Fruit fly (Drosophila melanogaster) whole organism, embryonic: ENCODE measurements around the gene MBD-like.
A peak's percentile ranks its signal among the peaks of the same experiment; 100 is the strongest.

Source experiments
- Antp ChIP-seq: fragments of 200-800 bp; sonication (Bioruptor generic); optimal IDR thresholded peaks from 3 replicates; lab custom pipeline; 2016; ENCODE audit warnings: missing biosample characterization, missing genetic modification characterization
- Asciz ChIP-seq: fragments of 200-800 bp; sonication (Bioruptor generic); optimal IDR thresholded peaks from 2 replicates; lab custom pipeline; 2017; ENCODE audit warnings: missing biosample characterization, mild to moderate bottlenecking, missing genetic modification characterization, missing genetic modification reagents
- B-H1 ChIP-seq: fragments of 200-800 bp; sonication (Bioruptor generic); IDR thresholded peaks from 3 replicates; pipeline ENCODE4 v1.3.6; 2022; ENCODE audit warnings: missing biosample characterization, missing genetic modification characterization
- CG10462 ChIP-seq: fragments of 200-800 bp; sonication (Bioruptor generic); optimal IDR thresholded peaks from 2 replicates; lab custom pipeline; 2016; ENCODE audit warnings: missing biosample characterization, missing genetic modification characterization
- CG11504 ChIP-seq: fragments of 200-800 bp; sonication (Bioruptor generic); optimal IDR thresholded peaks from 3 replicates; lab custom pipeline; 2019; ENCODE audit warnings: missing biosample characterization, mild to moderate bottlenecking, missing genetic modification characterization, moderate library complexity
- CG11696 ChIP-seq: fragments of 200-800 bp; sonication (Bioruptor generic); IDR thresholded peaks from 2 replicates; pipeline ENCODE4 v1.3.6; 2022; ENCODE audit warnings: missing biosample characterization, missing genetic modification characterization
- CG16813 ChIP-seq: fragments of 200-800 bp; sonication (Bioruptor generic); IDR thresholded peaks from 3 replicates; pipeline ENCODE4 v1.3.6; 2022; ENCODE audit warnings: missing biosample characterization, missing genetic modification characterization; ENCODE audit not compliant: partially characterized antibody
- CG17568 ChIP-seq: fragments of 200-800 bp; sonication (Bioruptor generic); optimal IDR thresholded peaks from 2 replicates; lab custom pipeline; 2018; ENCODE audit warnings: missing biosample characterization, mild to moderate bottlenecking, missing genetic modification characterization, moderate library complexity
- CG17912 ChIP-seq: fragments of 200-800 bp; sonication (Bioruptor generic); optimal IDR thresholded peaks from 2 replicates; lab custom pipeline; 2018; ENCODE audit warnings: missing biosample characterization, mild to moderate bottlenecking, missing genetic modification characterization
- CG18262 ChIP-seq: fragments of 200-800 bp; optimal IDR thresholded peaks from 3 replicates; lab custom pipeline; 2019; ENCODE audit warnings: missing biosample characterization, mild to moderate bottlenecking, missing genetic modification characterization, moderate library complexity
- CG1832 ChIP-seq: fragments of 200-800 bp; sonication (Bioruptor generic); optimal IDR thresholded peaks from 2 replicates; lab custom pipeline; 2017; ENCODE audit warnings: missing biosample characterization, mild to moderate bottlenecking, missing genetic modification characterization, inconsistent platforms
- CG2120 ChIP-seq: fragments of 200-800 bp; sonication (Bioruptor generic); optimal IDR thresholded peaks from 3 replicates; lab custom pipeline; 2016; ENCODE audit warnings: missing biosample characterization, missing genetic modification characterization
- CG2202 ChIP-seq: fragments of 200-800 bp; sonication (Bioruptor generic); optimal IDR thresholded peaks from 2 replicates; lab custom pipeline; 2018; ENCODE audit warnings: missing biosample characterization, mild to moderate bottlenecking, missing genetic modification characterization
- CG30403 ChIP-seq: fragments of 200-800 bp; sonication (Bioruptor generic); optimal IDR thresholded peaks from 3 replicates; lab custom pipeline; 2016; ENCODE audit warnings: missing biosample characterization, missing genetic modification characterization
- CG42726 ChIP-seq: fragments of 200-800 bp; sonication (Bioruptor generic); IDR thresholded peaks from 2 replicates; pipeline ENCODE4 v1.3.6; 2022; ENCODE audit warnings: missing biosample characterization, missing genetic modification characterization; ENCODE audit not compliant: partially characterized antibody
- CG4854 ChIP-seq: fragments of 200-800 bp; sonication (Bioruptor generic); optimal IDR thresholded peaks from 2 replicates; lab custom pipeline; 2016; ENCODE audit warnings: missing biosample characterization, missing genetic modification characterization, inconsistent platforms
- CG6683 ChIP-seq: fragments of 200-800 bp; sonication (Bioruptor generic); optimal IDR thresholded peaks from 2 replicates; lab custom pipeline; 2017; ENCODE audit warnings: missing biosample characterization, mild to moderate bottlenecking, missing genetic modification characterization, missing genetic modification reagents
- CG6854 ChIP-seq: fragments of 200-800 bp; sonication (Bioruptor generic); optimal IDR thresholded peaks from 3 replicates; lab custom pipeline; 2017; ENCODE audit warnings: missing biosample characterization, mild to moderate bottlenecking, missing genetic modification characterization
- CG7786 ChIP-seq: fragments of 200-800 bp; sonication (Bioruptor generic); optimal IDR thresholded peaks from 2 replicates; lab custom pipeline; 2016; ENCODE audit warnings: missing biosample characterization, missing genetic modification characterization
- CG8944 ChIP-seq: fragments of 200-800 bp; sonication (Bioruptor generic); optimal IDR thresholded peaks from 3 replicates; lab custom pipeline; 2016; ENCODE audit warnings: missing biosample characterization, missing genetic modification characterization
- CTCF ChIP-seq: fragments of 200-800 bp; sonication (Bioruptor generic); optimal IDR thresholded peaks from 2 replicates; lab custom pipeline; 2017; ENCODE audit warnings: missing biosample characterization, mild to moderate bottlenecking, missing genetic modification characterization, moderate library complexity
- CrebB ChIP-seq: fragments of 200-800 bp; sonication (Bioruptor generic); optimal IDR thresholded peaks from 3 replicates; lab custom pipeline; 2018; ENCODE audit warnings: missing biosample characterization, mild to moderate bottlenecking, missing genetic modification characterization
- D ChIP-seq, 2 experiments: fragments of 200-800 bp in 1 of 2; fragments of >200 bp in 1 of 2; sonication (Bioruptor generic) in 1 of 2; optimal IDR thresholded peaks; 2 replicates in 1 of 2; 3 replicates in 1 of 2; lab custom pipeline; 2017; ENCODE audit warnings: mild to moderate bottlenecking in 1 of 2, missing biosample characterization in 1 of 2, missing genetic modification characterization in 1 of 2, missing genetic modification reagents in 1 of 2
- Dbx ChIP-seq: fragments of 200-800 bp; sonication (Bioruptor generic); IDR thresholded peaks from 3 replicates; pipeline ENCODE4 v1.3.6; 2022; ENCODE audit warnings: missing biosample characterization, missing genetic modification characterization
- ERR ChIP-seq: fragments of 200-800 bp; sonication (Bioruptor generic); optimal IDR thresholded peaks from 2 replicates; lab custom pipeline; 2016; ENCODE audit warnings: missing biosample characterization, missing genetic modification characterization
- Hey ChIP-seq: fragments of 200-800 bp; sonication (Bioruptor generic); optimal IDR thresholded peaks from 3 replicates; lab custom pipeline; 2018; ENCODE audit warnings: missing biosample characterization, mild to moderate bottlenecking, missing genetic modification characterization
- Hr39 ChIP-seq: fragments of >200 bp; optimal IDR thresholded peaks from 2 replicates; lab custom pipeline; 2017
- NC2α ChIP-seq: fragments of 200-800 bp; sonication (Bioruptor generic); optimal IDR thresholded peaks from 2 replicates; lab custom pipeline; 2016; ENCODE audit warnings: missing biosample characterization, missing genetic modification characterization
- NfI ChIP-seq: fragments of 200-800 bp; sonication (Bioruptor generic); optimal IDR thresholded peaks from 3 replicates; lab custom pipeline; 2018; ENCODE audit warnings: missing biosample characterization, mild to moderate bottlenecking, missing genetic modification characterization, moderate library complexity
- Poxn ChIP-seq: fragments of 200-800 bp; sonication (Bioruptor generic); IDR thresholded peaks from 2 replicates; pipeline ENCODE4 v1.3.6; 2022; ENCODE audit warnings: missing biosample characterization, missing genetic modification characterization
- al ChIP-seq: fragments of 200-800 bp; sonication (Bioruptor generic); IDR thresholded peaks from 2 replicates; pipeline ENCODE4 v1.3.6; 2022; ENCODE audit warnings: missing biosample characterization, missing genetic modification characterization
- amos ChIP-seq: fragments of 200-800 bp; sonication (Bioruptor generic); IDR thresholded peaks from 2 replicates; pipeline ENCODE4 v1.3.6; 2022; ENCODE audit warnings: missing biosample characterization, missing genetic modification characterization; ENCODE audit not compliant: partially characterized antibody
- az2 ChIP-seq: fragments of 200-800 bp; sonication (Bioruptor generic); optimal IDR thresholded peaks from 3 replicates; lab custom pipeline; 2016; ENCODE audit warnings: missing biosample characterization, missing genetic modification characterization
- bab2 ChIP-seq: fragments of 200-800 bp; sonication (Bioruptor generic); optimal IDR thresholded peaks from 2 replicates; lab custom pipeline; 2016; ENCODE audit warnings: missing biosample characterization, missing genetic modification characterization
- bowl ChIP-seq: fragments of 200-800 bp; sonication (Bioruptor generic); IDR thresholded peaks from 2 replicates; pipeline ENCODE4 v1.3.6; 2022; ENCODE audit warnings: missing biosample characterization, missing genetic modification characterization
- corto ChIP-seq: fragments of 200-800 bp; sonication (Bioruptor generic); optimal IDR thresholded peaks from 2 replicates; lab custom pipeline; 2016; ENCODE audit warnings: missing biosample characterization, mild to moderate bottlenecking, missing genetic modification characterization, moderate library complexity
- croc ChIP-seq: fragments of 200-800 bp; sonication (Bioruptor generic); conservative IDR thresholded peaks from 3 replicates; pipeline ENCODE4 v1.3.6; 2022; ENCODE audit warnings: missing biosample characterization, missing genetic modification characterization
- danr ChIP-seq: fragments of 200-800 bp; sonication (Bioruptor generic); IDR thresholded peaks from 2 replicates; pipeline ENCODE4 v1.3.6; 2022; ENCODE audit warnings: missing biosample characterization, missing genetic modification characterization
- disco-r ChIP-seq: fragments of 200-800 bp; sonication (Bioruptor generic); optimal IDR thresholded peaks from 2 replicates; lab custom pipeline; 2016; ENCODE audit warnings: missing biosample characterization, missing genetic modification characterization
- inv ChIP-seq: fragments of 200-800 bp; sonication (Bioruptor generic); IDR thresholded peaks from 2 replicates; pipeline ENCODE4 v1.3.6; 2022; ENCODE audit warnings: missing biosample characterization, missing genetic modification characterization; ENCODE audit not compliant: partially characterized antibody
- luna ChIP-seq: fragments of 200-800 bp; sonication (Bioruptor generic); optimal IDR thresholded peaks from 2 replicates; lab custom pipeline; 2016; ENCODE audit warnings: missing biosample characterization, missing genetic modification characterization
- nau ChIP-seq: fragments of 200-800 bp; sonication (Bioruptor generic); optimal IDR thresholded peaks from 3 replicates; lab custom pipeline; 2017; ENCODE audit warnings: missing biosample characterization, mild to moderate bottlenecking, missing genetic modification characterization, missing genetic modification reagents
- oc ChIP-seq: fragments of 200-800 bp; sonication (Bioruptor generic); optimal IDR thresholded peaks from 2 replicates; lab custom pipeline; 2018; ENCODE audit warnings: missing biosample characterization, mild to moderate bottlenecking, missing genetic modification characterization, moderate library complexity
- phol ChIP-seq: fragments of 200-800 bp; sonication (Bioruptor generic); optimal IDR thresholded peaks from 3 replicates; lab custom pipeline; 2018; ENCODE audit warnings: missing biosample characterization, mild to moderate bottlenecking, missing genetic modification characterization, moderate library complexity
- prd ChIP-seq, 3 experiments: fragments of >200 bp in 2 of 3; fragments of 200-800 bp in 1 of 3; sonication (Bioruptor generic) in 1 of 3; optimal IDR thresholded peaks in 2 of 3; IDR thresholded peaks in 1 of 3; 2 replicates in 2 of 3; 3 replicates in 1 of 3; pipeline versions ENCODE4 v1.3.6 to Lab custom; 2017 to 2022; ENCODE audit warnings: missing biosample characterization in 1 of 3, missing genetic modification characterization in 1 of 3
- pum ChIP-seq: fragments of 200-800 bp; sonication (Bioruptor generic); optimal IDR thresholded peaks from 2 replicates; lab custom pipeline; 2016; ENCODE audit warnings: missing biosample characterization, missing genetic modification characterization
- sens-2 ChIP-seq: fragments of 200-800 bp; sonication (Bioruptor generic); IDR thresholded peaks from 2 replicates; pipeline ENCODE4 v1.3.6; 2022; ENCODE audit warnings: missing biosample characterization, missing genetic modification characterization
- sima ChIP-seq: fragments of 200-800 bp; sonication (Bioruptor generic); optimal IDR thresholded peaks from 2 replicates; lab custom pipeline; 2016; ENCODE audit warnings: missing biosample characterization, missing genetic modification characterization
- tgo ChIP-seq: fragments of 200-800 bp; sonication (Bioruptor generic); IDR thresholded peaks from 3 replicates; pipeline ENCODE4 v1.3.6; 2022; ENCODE audit warnings: missing biosample characterization, missing genetic modification characterization

The MBD-like gene

DNA sequence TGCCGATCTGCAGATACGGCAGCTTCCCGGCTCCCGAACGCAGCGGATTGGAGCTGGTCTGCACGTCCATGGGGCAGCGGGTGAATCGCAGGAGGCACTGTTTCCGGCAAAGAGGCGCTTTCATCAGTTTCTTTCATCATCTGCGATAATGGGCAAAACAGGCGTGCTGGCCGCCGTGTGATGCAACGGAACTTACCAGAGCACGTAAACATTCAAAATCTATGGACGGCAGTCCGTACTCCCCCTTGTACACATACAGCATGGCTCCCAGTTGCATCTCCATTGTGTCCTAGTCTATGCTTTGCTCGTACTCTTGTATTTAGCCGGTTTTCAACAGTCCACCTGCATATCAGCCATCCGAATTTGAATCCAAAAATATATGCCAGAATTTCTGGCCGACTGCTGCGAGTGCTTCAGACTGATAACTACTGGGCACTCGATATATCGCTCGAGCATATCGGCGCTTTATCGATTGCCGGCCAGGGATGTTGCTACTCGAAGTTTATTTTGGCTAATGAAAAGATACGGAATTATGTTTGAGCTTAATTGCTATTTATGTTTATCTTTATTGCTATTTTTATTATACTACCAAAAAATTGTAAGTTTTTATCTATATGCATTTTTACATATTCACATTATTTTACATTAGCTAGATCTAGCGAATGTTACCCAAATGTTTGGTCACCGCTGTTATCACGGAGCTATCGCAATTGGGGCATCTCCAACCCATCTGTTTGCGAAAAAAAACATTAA lies 3.9 kb downstream of the MBD-like start, which contains the start of the genes CG9393 and Vps45 (continued):
- TF ChIP-seq nau (GFP tag; lab: Kevin White, UChicago) (no peak), luna (GFP tag; lab: Kevin White, UChicago) (peak; percentile 17), CG7786 (peak; percentile 57), al (GFP tag; lab: Robert Waterston, UW) (peak; percentile 67), Hr39 (no peak), sima (GFP tag; lab: Kevin White, UChicago) (no peak), CG10462 (GFP tag; lab: Kevin White, UChicago) (peak; percentile 37), CG11504 (tag; lab: Kevin White, UChicago) (no peak), NfI (GFP tag; lab: Kevin White, UChicago) (peak; percentile 58), B-H1 (GFP tag; lab: Robert Waterston, UW) (0 out of 3 replicates have a peak, but pooled peaks have one; percentile 14), CG6683 (peak; percentile 5), CG16813 (GFP tag; lab: Robert Waterston, UW) (peak; percentile 95), danr (GFP tag; lab: Robert Waterston, UW) (no peak), bab2 (GFP tag; lab: Kevin White, UChicago) (peak; percentile 63), disco-r (GFP tag; lab: Kevin White, UChicago) (no peak), oc (tag; lab: Kevin White, UChicago) (no peak), D (optimal IDR thresholded peaks at IDR 0.05; lab: Kevin White, UChicago) (no peak), D (GFP tag; optimal IDR thresholded peaks at IDR 0.05; lab: Kevin White, UChicago) (no peak), CG17568 (GFP tag; lab: Kevin White, UChicago) (no peak), CG11696 (GFP tag; lab: Robert Waterston, UW) (no peak), bowl (GFP tag; lab: Robert Waterston, UW) (no peak), croc (GFP tag; lab: Robert Waterston, UW) (0 out of 3 replicates have a peak, but pooled peaks have one; percentile 23), CrebB (no peak), CTCF (peak; percentile 22), Asciz (no peak), Poxn (GFP tag; lab: Robert Waterston, UW) (no peak), CG2120 (GFP tag; lab: Kevin White, UChicago) (peak; percentile 88), corto (GFP tag; lab: Kevin White, UChicago) (no peak), pum (peak; percentile 60), tgo (GFP tag; lab: Robert Waterston, UW) (peak; percentile 48; the same call in 1 of the 3 replicates), Antp (GFP tag; lab: Kevin White, UChicago) (peak; percentile 48), sens-2 (GFP tag; lab: Robert Waterston, UW) (no peak), CG18262 (tag; lab: Kevin White, UChicago) (peak; percentile 53), inv (GFP tag; lab: Robert Waterston, UW) (peak; percentile 93), CG6854 (GFP tag; lab: Kevin White, UChicago) (no peak), CG8944 (GFP tag; lab: Kevin White, UChicago) (peak; percentile 7), CG17912 (GFP tag; lab: Kevin White, UChicago) (peak; percentile 0), Dbx (GFP tag; lab: Robert Waterston, UW) (peak; percentile 80), amos (GFP tag; lab: Robert Waterston, UW) (peak; percentile 94), phol (tag; lab: Kevin White, UChicago) (peak; percentile 76), prd (optimal IDR thresholded peaks at IDR 0.05; lab: Kevin White, UChicago) (no peak), prd (GFP tag; IDR thresholded peaks at IDR 0.05; lab: Robert Waterston, UW) (peak; percentile 66), CG42726 (GFP tag; lab: Robert Waterston, UW) (peak; percentile 82), NC2α (peak; percentile 29), CG2202 (tag; lab: Kevin White, UChicago) (no peak), Hey (no peak), CG1832 (GFP tag; lab: Kevin White, UChicago) (no peak), az2 (GFP tag; lab: Kevin White, UChicago) (peak; percentile 48), CG4854 (GFP tag; lab: Kevin White, UChicago) (peak; percentile 43), ERR (no peak), CG30403 (peak; percentile 77)
